Worm (Caenorhabditis elegans) whole organism, L4 larva: ENCODE results near the gene smk-1.

Experiments
- F26F4.8 ChIP-seq: fragments of 200-800 bp; sonication (Bioruptor generic); conservative IDR thresholded peaks from 2 replicates; pipeline ENCODE4 v1.3.6; 2022; ENCODE audit warnings: missing genetic modification characterization, missing compliant biosample characterization
- T26A8.4 ChIP-seq: fragments of 200-800 bp; sonication (Bioruptor generic); IDR thresholded peaks from 2 replicates; pipeline ENCODE4 v1.3.6; 2022; ENCODE audit warnings: missing genetic modification characterization, missing compliant biosample characterization
- Y48G9A.11 ChIP-seq: fragments of 200-800 bp; sonication (Bioruptor generic); IDR thresholded peaks from 2 replicates; pipeline ENCODE4 v1.3.6; 2022; ENCODE audit warnings: missing genetic modification reagents, missing genetic modification characterization, missing compliant biosample characterization
- aha-1 ChIP-seq: fragments of 150-350 bp; peaks from one replicate; lab custom pipeline; 2014; ENCODE audit warnings: missing biosample characterization, missing genetic modification characterization
- ama-1 ChIP-seq: fragments of 150-350 bp; optimal IDR thresholded peaks from 2 replicates; lab custom pipeline; 2014; ENCODE audit warnings: inconsistent platforms, mixed read lengths
- cey-2 ChIP-seq: sonication (generic microtip); optimal IDR thresholded peaks from 3 replicates; lab custom pipeline; 2017; ENCODE audit warnings: missing genetic modification characterization, mild to moderate bottlenecking, missing compliant biosample characterization, antibody characterized with exemption, borderline replicate concordance; ENCODE audit not compliant: insufficient read depth
- daf-12 ChIP-seq: fragments of 150-350 bp; optimal IDR thresholded peaks from 2 replicates; lab custom pipeline; 2014; ENCODE audit warnings: missing biosample characterization, missing genetic modification reagents, missing genetic modification characterization
- daf-16 ChIP-seq, 3 experiments: sonication (generic microtip); optimal IDR thresholded peaks; 2 replicates each; lab custom pipeline; 2016 to 2017; ENCODE audit warnings: missing genetic modification characterization in 3 of 3, missing genetic modification reagents in 3 of 3, mild to moderate bottlenecking in 2 of 3, missing compliant biosample characterization in 2 of 3, missing biosample characterization in 1 of 3, moderate library complexity in 1 of 3
- daf-8 ChIP-seq: fragments of 200-800 bp; sonication (Bioruptor generic); IDR thresholded peaks from 2 replicates; pipeline ENCODE4 v1.3.6; 2022; ENCODE audit warnings: missing genetic modification characterization, missing compliant biosample characterization
- dmd-6 ChIP-seq: fragments of 200-800 bp; sonication (Bioruptor generic); IDR thresholded peaks from 2 replicates; pipeline ENCODE4 v1.3.6; 2022; ENCODE audit warnings: missing genetic modification reagents, missing genetic modification characterization, missing compliant biosample characterization
- dmd-8 ChIP-seq: fragments of 200-800 bp; sonication (Bioruptor generic); IDR thresholded peaks from 2 replicates; pipeline ENCODE4 v1.3.6; 2022; ENCODE audit warnings: missing genetic modification characterization, missing compliant biosample characterization
- dmd-9 ChIP-seq: fragments of 200-800 bp; sonication (Bioruptor generic); IDR thresholded peaks from 2 replicates; pipeline ENCODE4 v1.3.6; 2022; ENCODE audit warnings: missing genetic modification reagents, missing genetic modification characterization, missing compliant biosample characterization
- dve-1 ChIP-seq: sonication (generic microtip); optimal IDR thresholded peaks from 2 replicates; lab custom pipeline; 2017; ENCODE audit warnings: antibody characterized with exemption, mild to moderate bottlenecking, missing genetic modification characterization, missing compliant biosample characterization; ENCODE audit not compliant: insufficient read depth
- egl-27 ChIP-seq: sonication (generic microtip); optimal IDR thresholded peaks from 3 replicates; lab custom pipeline; 2017; ENCODE audit warnings: missing biosample characterization, missing genetic modification reagents, missing genetic modification characterization
- egl-43 ChIP-seq: fragments of 200-800 bp; sonication (Bioruptor generic); IDR thresholded peaks from 2 replicates; pipeline ENCODE4 v1.3.6; 2022; ENCODE audit warnings: missing genetic modification reagents, missing genetic modification characterization, missing compliant biosample characterization
- gei-8 ChIP-seq: fragments of 200-800 bp; sonication (Bioruptor generic); optimal IDR thresholded peaks from 2 replicates; lab custom pipeline; 2018; ENCODE audit warnings: mild to moderate bottlenecking, missing genetic modification characterization, missing compliant biosample characterization
- hlh-11 ChIP-seq: fragments of 200-800 bp; sonication (Bioruptor generic); optimal IDR thresholded peaks from 2 replicates; lab custom pipeline; 2018; ENCODE audit warnings: mild to moderate bottlenecking, missing genetic modification characterization, missing compliant biosample characterization
- hlh-30 ChIP-seq: sonication (generic microtip); optimal IDR thresholded peaks from 2 replicates; lab custom pipeline; 2017; ENCODE audit warnings: antibody characterized with exemption, mild to moderate bottlenecking, missing genetic modification characterization, missing compliant biosample characterization; ENCODE audit not compliant: insufficient read depth
- lin-29 ChIP-seq: fragments of 200-800 bp; sonication (Bioruptor generic); IDR thresholded peaks from 2 replicates; pipeline ENCODE4 v1.3.6; 2022; ENCODE audit warnings: missing genetic modification reagents, missing genetic modification characterization, missing compliant biosample characterization
- lin-39 ChIP-seq: fragments of 150-350 bp; optimal IDR thresholded peaks from 2 replicates; lab custom pipeline; 2014; ENCODE audit warnings: missing biosample characterization, missing genetic modification reagents, missing genetic modification characterization
- lir-3 ChIP-seq: sonication (generic microtip); optimal IDR thresholded peaks from 2 replicates; lab custom pipeline; 2016; ENCODE audit warnings: mild to moderate bottlenecking, missing genetic modification characterization, missing compliant biosample characterization
- lsy-2 ChIP-seq, 2 experiments: fragments of 150-350 bp in 1 of 2; sonication (generic microtip) in 1 of 2; optimal IDR thresholded peaks; 2 replicates each; lab custom pipeline; 2014 to 2017; ENCODE audit warnings: missing biosample characterization in 2 of 2, missing genetic modification characterization in 2 of 2
- madf-5 ChIP-seq, 2 experiments: fragments of 200-800 bp; sonication (Bioruptor generic); IDR thresholded peaks; 2 replicates each; pipeline ENCODE4 v1.3.6; 2022; ENCODE audit warnings: missing compliant biosample characterization in 2 of 2, missing genetic modification characterization in 2 of 2
- madf-9 ChIP-seq: fragments of 200-800 bp; sonication (Bioruptor generic); conservative IDR thresholded peaks from 2 replicates; pipeline ENCODE4 v1.3.6; 2022; ENCODE audit warnings: missing genetic modification reagents, missing genetic modification characterization, missing compliant biosample characterization
- mdl-1 ChIP-seq, 2 experiments: fragments of 150-350 bp in 1 of 2; sonication (generic microtip) in 1 of 2; optimal IDR thresholded peaks; 2 replicates each; lab custom pipeline; 2014 to 2017; ENCODE audit warnings: missing biosample characterization in 2 of 2, missing genetic modification characterization in 2 of 2
- mep-1 ChIP-seq: fragments of 150-350 bp; sonication (generic microtip); optimal IDR thresholded peaks from 3 replicates; lab custom pipeline; 2014; ENCODE audit warnings: missing biosample characterization, missing genetic modification characterization
- mxl-2 ChIP-seq: fragments of 200-800 bp; sonication (Bioruptor generic); conservative IDR thresholded peaks from 2 replicates; pipeline ENCODE4 v1.3.6; 2022; ENCODE audit warnings: missing genetic modification reagents, missing genetic modification characterization, missing compliant biosample characterization
- mxl-3 ChIP-seq: fragments of 200-800 bp; sonication (Bioruptor generic); optimal IDR thresholded peaks from 2 replicates; lab custom pipeline; 2018; ENCODE audit warnings: mild to moderate bottlenecking, missing genetic modification characterization, missing compliant biosample characterization
- nhr-10 ChIP-seq: fragments of 150-350 bp; optimal IDR thresholded peaks from 2 replicates; lab custom pipeline; 2014; ENCODE audit warnings: missing biosample characterization, missing genetic modification characterization
- nhr-111 ChIP-seq: fragments of 200-800 bp; sonication (Bioruptor generic); optimal IDR thresholded peaks from 2 replicates; lab custom pipeline; 2018; ENCODE audit warnings: mild to moderate bottlenecking, missing genetic modification characterization, missing compliant biosample characterization
- nhr-237 ChIP-seq: sonication (generic microtip); optimal IDR thresholded peaks from 2 replicates; lab custom pipeline; 2017; ENCODE audit warnings: missing biosample characterization, missing genetic modification characterization
- nhr-25 ChIP-seq: sonication (generic microtip); optimal IDR thresholded peaks from 2 replicates; lab custom pipeline; 2017; ENCODE audit warnings: missing genetic modification characterization, mild to moderate bottlenecking, missing compliant biosample characterization, antibody characterized with exemption, moderate library complexity, borderline replicate concordance; ENCODE audit not compliant: insufficient read depth
- nhr-28 ChIP-seq: fragments of 150-350 bp; optimal IDR thresholded peaks from 2 replicates; lab custom pipeline; 2014; ENCODE audit warnings: missing biosample characterization, missing genetic modification characterization
- nhr-41 ChIP-seq: fragments of 200-800 bp; sonication (Bioruptor generic); IDR thresholded peaks from 2 replicates; pipeline ENCODE4 v1.3.6; 2022; ENCODE audit warnings: missing genetic modification reagents, missing genetic modification characterization, missing compliant biosample characterization
- nhr-42 ChIP-seq: fragments of 200-800 bp; sonication (Bioruptor generic); IDR thresholded peaks from 2 replicates; pipeline ENCODE4 v1.3.6; 2022; ENCODE audit warnings: missing genetic modification characterization, missing compliant biosample characterization
- nhr-48 ChIP-seq: sonication (generic microtip); optimal IDR thresholded peaks from 2 replicates; lab custom pipeline; 2016; ENCODE audit warnings: mild to moderate bottlenecking, missing genetic modification characterization, missing compliant biosample characterization
- nhr-76 ChIP-seq: fragments of 150-350 bp; optimal IDR thresholded peaks from 2 replicates; lab custom pipeline; 2014; ENCODE audit warnings: missing biosample characterization, missing genetic modification characterization
- nhr-77 ChIP-seq: fragments of 150-350 bp; optimal IDR thresholded peaks from 2 replicates; lab custom pipeline; 2014; ENCODE audit warnings: missing biosample characterization, missing genetic modification characterization
- pha-4 ChIP-seq, 2 experiments: fragments of 150-350 bp in 1 of 2; fragments of 200-800 bp in 1 of 2; sonication (Bioruptor generic) in 1 of 2; IDR thresholded peaks in 1 of 2; optimal IDR thresholded peaks in 1 of 2; 2 replicates each; pipeline versions ENCODE4 v1.3.6 to Lab custom; 2014 to 2022; ENCODE audit warnings: missing genetic modification characterization in 2 of 2, missing genetic modification reagents in 2 of 2, missing biosample characterization in 1 of 2, missing compliant biosample characterization in 1 of 2
- rbr-2 ChIP-seq: sonication (generic microtip); optimal IDR thresholded peaks from 2 replicates; lab custom pipeline; 2016; ENCODE audit warnings: missing genotype, missing genetic modification characterization, missing compliant biosample characterization
- sdz-12 ChIP-seq: fragments of 200-800 bp; sonication (Bioruptor generic); optimal IDR thresholded peaks from 2 replicates; lab custom pipeline; 2018; ENCODE audit warnings: mild to moderate bottlenecking, missing genetic modification characterization, missing compliant biosample characterization
- snpc-4 ChIP-seq: fragments of 150-350 bp; optimal IDR thresholded peaks from 2 replicates; lab custom pipeline; 2014; ENCODE audit warnings: missing biosample characterization, missing genetic modification characterization
- spr-1 ChIP-seq: sonication (generic microtip); optimal IDR thresholded peaks from 2 replicates; lab custom pipeline; 2016; ENCODE audit warnings: mild to moderate bottlenecking, missing genetic modification characterization, missing compliant biosample characterization
- unc-39 ChIP-seq: sonication (generic microtip); optimal IDR thresholded peaks from 2 replicates; lab custom pipeline; 2017; ENCODE audit warnings: missing biosample characterization, missing genetic modification characterization
- unc-62 ChIP-seq, 3 experiments: fragments of 150-350 bp in 1 of 3; sonication (generic microtip); optimal IDR thresholded peaks in 2 of 3; peaks in 1 of 3; 1 replicate in 1 of 3; 2 replicates in 2 of 3; lab custom pipeline; 2014 to 2017; ENCODE audit warnings: missing biosample characterization in 3 of 3, missing genetic modification characterization in 3 of 3, missing genetic modification reagents in 3 of 3, missing genotype in 1 of 3
- vab-7 ChIP-seq: fragments of 200-800 bp; sonication (Bioruptor generic); IDR thresholded peaks from 2 replicates; pipeline ENCODE4 v1.3.6; 2022; ENCODE audit warnings: missing genetic modification reagents, missing genetic modification characterization, missing compliant biosample characterization
- zag-1 ChIP-seq: fragments of 150-350 bp; optimal IDR thresholded peaks from 2 replicates; lab custom pipeline; 2014; ENCODE audit warnings: missing biosample characterization, missing genetic modification characterization
- zip-11 ChIP-seq: fragments of 200-800 bp; sonication (Bioruptor generic); IDR thresholded peaks from 2 replicates; pipeline ENCODE4 v1.3.6; 2022; ENCODE audit warnings: missing genetic modification characterization, missing compliant biosample characterization

The smk-1 gene

DNA sequence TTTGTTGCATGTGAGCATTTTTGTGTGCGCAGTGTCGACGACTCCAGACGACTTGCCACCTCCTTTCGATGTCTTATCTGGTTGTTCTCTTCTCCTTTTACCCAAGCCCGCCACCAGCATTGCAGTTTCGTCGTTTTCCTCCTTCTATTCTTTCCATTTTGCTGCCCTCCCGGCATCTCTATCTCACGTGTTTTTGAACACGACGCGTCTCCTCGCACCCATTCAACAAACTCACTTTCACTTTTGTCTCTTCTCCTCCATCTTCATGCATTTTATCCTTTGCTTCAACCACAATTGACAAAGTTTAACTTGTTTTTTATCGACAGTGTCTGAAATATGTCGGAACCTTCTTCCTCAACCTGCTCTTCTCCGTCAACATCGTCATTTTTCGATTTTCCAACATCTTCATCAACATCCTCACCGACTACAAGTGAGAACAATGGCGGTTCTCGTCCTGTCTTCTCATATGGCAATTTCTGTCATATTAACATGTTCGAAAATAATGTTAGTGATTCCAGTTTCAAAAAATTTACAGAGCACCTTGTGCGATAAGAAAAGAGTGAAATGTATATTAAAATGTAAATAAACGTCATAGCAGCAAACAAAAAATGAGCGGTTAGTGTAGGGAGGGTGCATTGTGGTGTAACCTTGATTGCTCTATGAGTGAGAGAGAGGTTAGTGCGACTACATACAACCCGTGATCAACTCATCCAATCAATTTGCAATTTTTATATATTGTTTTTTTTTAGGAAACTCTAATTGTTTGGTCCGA is 3.2 kb downstream of the smk-1 start, which contains the start of gene fip-4:
Gene fip-4 (minus strand): TSS at position 636 of the 772 bp plus-strand sequence.
- TF ChIP-seq nhr-10 (no peak), spr-1 (tag; lab: Kevin White, UChicago) (no peak), unc-39 (tag; lab: Kevin White, UChicago) (no peak), daf-8 (GFP tag; lab: Robert Waterston, UW) (no peak), egl-43 (no peak), ama-1 (peak; percentile 76), lin-29 (no peak), hlh-11 (tag; lab: Kevin White, UChicago) (peak; percentile 45), pha-4 (GFP tag; IDR thresholded peaks at IDR 0.05; lab: Robert Waterston, UW) (no peak), pha-4 (tag; optimal IDR thresholded peaks at IDR 0.05; lab: Kevin White, UChicago) (peak; percentile 92), zag-1 (no peak), mxl-3 (peak; percentile 57), dmd-9 (GFP tag; lab: Robert Waterston, UW) (no peak), madf-9 (GFP tag; lab: Robert Waterston, UW) (no peak), nhr-76 (tag; lab: Kevin White, UChicago) (no peak), lsy-2 (tag; optimal IDR thresholded peaks at IDR 0.05; lab: Kevin White, UChicago) (no peak), mdl-1 (tag; optimal IDR thresholded peaks at IDR 0.05; lab: Kevin White, UChicago) (peak in 1 of 2 experiments; percentile 60), hlh-30 (tag; lab: Kevin White, UChicago) (peak; percentile 87), snpc-4 (no peak), cey-2 (peak; percentile 12), dmd-8 (GFP tag; lab: Robert Waterston, UW) (no peak), zip-11 (GFP tag; lab: Robert Waterston, UW) (no peak), aha-1 (tag; lab: Kevin White, UChicago) (peak; percentile 76), nhr-28 (tag; lab: Kevin White, UChicago) (peak; percentile 82), daf-12 (no peak), gei-8 (GFP tag; lab: Kevin White, UChicago) (no peak), nhr-237 (tag; lab: Kevin White, UChicago) (no peak), nhr-42 (no peak), lir-3 (no peak), dve-1 (peak; percentile 62), nhr-111 (GFP tag; lab: Kevin White, UChicago) (no peak), madf-5 (GFP tag; IDR thresholded peaks at IDR 0.05; lab: Robert Waterston, UW) (no peak), nhr-77 (tag; lab: Kevin White, UChicago) (peak; percentile 57), daf-16 (GFP tag; optimal IDR thresholded peaks at IDR 0.05; lab: Kevin White, UChicago) (no peak), daf-16 (tag; optimal IDR thresholded peaks at IDR 0.05; lab: Kevin White, UChicago) (peak; percentile 78), nhr-41 (GFP tag; lab: Robert Waterston, UW) (peak; percentile 57; the same call in 1 of the 2 replicates), mep-1 (peak; percentile 26), rbr-2 (tag; lab: Kevin White, UChicago) (no peak), Y48G9A.11 (GFP tag; lab: Robert Waterston, UW) (no peak), F26F4.8 (GFP tag; lab: Robert Waterston, UW) (no peak), dmd-6 (GFP tag; lab: Robert Waterston, UW) (peak; percentile 60), unc-62 (GFP tag; optimal IDR thresholded peaks at IDR 0.05 in 1 of 2; lab: Kevin White, UChicago) (no peak), unc-62 (tag; optimal IDR thresholded peaks at IDR 0.05; lab: Kevin White, UChicago) (no peak), egl-27 (tag; lab: Kevin White, UChicago) (no peak), vab-7 (GFP tag; lab: Robert Waterston, UW) (no peak), mxl-2 (GFP tag; lab: Robert Waterston, UW) (peak; percentile 67; the same call in 1 of the 2 replicates), nhr-25 (tag; lab: Kevin White, UChicago) (peak; percentile 69), nhr-48 (no peak), T26A8.4 (GFP tag; lab: Robert Waterston, UW) (no peak), sdz-12 (GFP tag; lab: Kevin White, UChicago) (no peak), lin-39 (tag; lab: Kevin White, UChicago) (no peak)
